Fruit fly (Drosophila melanogaster): ENCODE measurements around the gene CG6937.

Gene CG6937

dm6 chr3R:22584582-22584981, at the start of gene CG6937, which contains the start of gene CG33107:
TSS of gene CG6937 (plus strand) at chr3R:22584773.
TSS of gene CG33107 (minus strand) at chr3R:22584718.
- TF ChIP-seq dmrt93B (GFP tag; optimal IDR thresholded peaks at IDR 0.05) (no peak), CG9705 (GFP tag; optimal IDR thresholded peaks at IDR 0.05) (no peak)

dm6 chr3R:22535945-22536344, 48.6 kb upstream of the CG6937 start:
- no peak for TF ChIP-seq lola (GFP tag; optimal IDR thresholded peaks at IDR 0.05)
- TF ChIP-seq dl (GFP tag; optimal IDR thresholded peaks at IDR 0.05; ENCODE audit: insufficient read depth in 1 of 2, partially characterized antibody in 2 of 2) = no peak
- TF ChIP-seq N (GFP tag; optimal IDR thresholded peaks at IDR 0.05) = no peak
- TF ChIP-seq GATAd (GFP tag; optimal IDR thresholded peaks at IDR 0.05) = no peak
- no peak for TF ChIP-seq dsf (GFP tag; optimal IDR thresholded peaks at IDR 0.05; ENCODE audit: borderline replicate concordance)
- no peak for TF ChIP-seq ey (GFP tag; optimal IDR thresholded peaks at IDR 0.05)
- no peak for TF ChIP-seq rgr (GFP tag; optimal IDR thresholded peaks at IDR 0.05)
- TF ChIP-seq pan (optimal IDR thresholded peaks at IDR 0.05) = no peak
- no peak for TF ChIP-seq usp (GFP tag; optimal IDR thresholded peaks at IDR 0.05)
- TF ChIP-seq sv (GFP tag; optimal IDR thresholded peaks at IDR 0.05) = no peak

dm6 chr3R:22536504-22537423, 47.8 kb upstream of the CG6937 start:
- no peak for TF ChIP-seq sv (GFP tag; optimal IDR thresholded peaks at IDR 0.05)
- no peak for TF ChIP-seq dsf (GFP tag; optimal IDR thresholded peaks at IDR 0.05; ENCODE audit: borderline replicate concordance)
- TF ChIP-seq h (GFP tag; optimal IDR thresholded peaks at IDR 0.05) = peak; percentile 72
- TF ChIP-seq Dif (GFP tag; optimal IDR thresholded peaks at IDR 0.05; ENCODE audit: partially characterized antibody) = no peak
- no peak for TF ChIP-seq Hr78 (GFP tag; optimal IDR thresholded peaks at IDR 0.05)
- no peak for TF ChIP-seq Dfd (GFP tag; optimal IDR thresholded peaks at IDR 0.05)
- peak; percentile 51 for TF ChIP-seq psq (GFP tag; optimal IDR thresholded peaks at IDR 0.05)
- no peak for TF ChIP-seq pan (optimal IDR thresholded peaks at IDR 0.05)
- TF ChIP-seq GATAd (GFP tag; optimal IDR thresholded peaks at IDR 0.05) = no peak
- peak; percentile 60 for TF ChIP-seq rgr (GFP tag; optimal IDR thresholded peaks at IDR 0.05)
- TF ChIP-seq N (GFP tag; optimal IDR thresholded peaks at IDR 0.05) = no peak
- TF ChIP-seq fru (GFP tag; optimal IDR thresholded peaks at IDR 0.05) = peak; percentile 66
- no peak for TF ChIP-seq dmrt93B (GFP tag; optimal IDR thresholded peaks at IDR 0.05)
- TF ChIP-seq Sp1 (GFP tag; optimal IDR thresholded peaks at IDR 0.05) = peak; percentile 9
- TF ChIP-seq Myc (optimal IDR thresholded peaks at IDR 0.05) = no peak
- no peak for TF ChIP-seq Rel (GFP tag; optimal IDR thresholded peaks at IDR 0.05)
- no peak for TF ChIP-seq Rel (tag; optimal IDR thresholded peaks at IDR 0.05)
- TF ChIP-seq woc (GFP tag; optimal IDR thresholded peaks at IDR 0.05) = peak; percentile 15
- TF ChIP-seq sage (GFP tag; optimal IDR thresholded peaks at IDR 0.05) = peak; percentile 5
- TF ChIP-seq CG32264 (GFP tag; optimal IDR thresholded peaks at IDR 0.05) = no peak
- TF ChIP-seq foxo (GFP tag; optimal IDR thresholded peaks at IDR 0.05) = peak in 1 of 2 experiments; percentile 59
- TF ChIP-seq brk (GFP tag; optimal IDR thresholded peaks at IDR 0.05) = peak; percentile 37
- TF ChIP-seq Jra (GFP tag; optimal IDR thresholded peaks at IDR 0.05) = no peak
- TF ChIP-seq lola (GFP tag; optimal IDR thresholded peaks at IDR 0.05) = no peak
- no peak for TF ChIP-seq CG9705 (GFP tag; optimal IDR thresholded peaks at IDR 0.05)
- TF ChIP-seq ey (GFP tag; optimal IDR thresholded peaks at IDR 0.05) = peak; percentile 61
- TF ChIP-seq HLH106 (tag; optimal IDR thresholded peaks at IDR 0.05) = peak; percentile 31
- no peak for TF ChIP-seq Vsx2 (GFP tag; optimal IDR thresholded peaks at IDR 0.05; ENCODE audit: partially characterized antibody)
- TF ChIP-seq CrebA (GFP tag; optimal IDR thresholded peaks at IDR 0.05; ENCODE audit: borderline replicate concordance) = no peak
- no peak for TF ChIP-seq dl (GFP tag; optimal IDR thresholded peaks at IDR 0.05; ENCODE audit: insufficient read depth in 1 of 2, partially characterized antibody in 2 of 2)
- no peak for TF ChIP-seq jim (GFP tag; optimal IDR thresholded peaks at IDR 0.05)
- TF ChIP-seq Hr83 (GFP tag; optimal IDR thresholded peaks at IDR 0.05; ENCODE audit: poor library complexity, severe bottlenecking) = no peak
- peak; percentile 53 for TF ChIP-seq OdsH (GFP tag; optimal IDR thresholded peaks at IDR 0.05)
- no peak for TF ChIP-seq tai (GFP tag; optimal IDR thresholded peaks at IDR 0.05)
- TF ChIP-seq Mio (GFP tag; optimal IDR thresholded peaks at IDR 0.05) = no peak
- TF ChIP-seq br (GFP tag; optimal IDR thresholded peaks at IDR 0.05) = peak; percentile 38
- peak; percentile 41 for TF ChIP-seq Hnf4 (GFP tag; optimal IDR thresholded peaks at IDR 0.05)
- TF ChIP-seq usp (GFP tag; optimal IDR thresholded peaks at IDR 0.05) = no peak
- TF ChIP-seq Abd-B (GFP tag; optimal IDR thresholded peaks at IDR 0.05) = no peak

Measured in whole organism, wandering third instar larva.